Worm (Caenorhabditis elegans): Measurements from ENCODE around the gene sec-22.

Gene sec-22

DNA sequence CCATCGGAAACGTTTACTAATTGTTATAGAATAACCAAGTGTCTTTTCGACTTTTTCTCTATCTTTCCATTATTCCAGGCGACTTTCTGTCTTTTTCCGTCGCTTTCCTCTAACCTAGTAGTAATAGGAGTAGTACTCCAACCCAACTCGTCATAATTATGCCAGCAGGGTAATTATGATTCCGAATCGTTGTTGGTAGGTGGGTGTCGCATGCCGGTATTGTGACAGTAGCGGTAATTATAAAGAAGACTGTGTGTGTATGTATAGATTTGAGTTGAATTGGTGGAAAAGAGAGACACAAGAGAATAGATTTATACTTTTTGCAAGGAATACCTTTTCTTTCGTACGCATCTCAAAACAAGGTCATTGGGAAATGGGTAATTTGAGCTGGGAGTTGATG is 30.3 kb upstream of the sec-22 start:
- TF ChIP-seq pros-1 (tag; optimal IDR thresholded peaks at IDR 0.05) (peak; percentile 57), ceh-31 (tag; optimal IDR thresholded peaks at IDR 0.05) (peak; percentile 77), elt-2 (tag; optimal IDR thresholded peaks at IDR 0.05) (no peak), sox-2 (GFP tag; IDR thresholded peaks at IDR 0.05) (0 out of 2 replicates have a peak, but pooled peaks have one; percentile 19), ttx-3 (tag; optimal IDR thresholded peaks at IDR 0.05) (no peak)

DNA sequence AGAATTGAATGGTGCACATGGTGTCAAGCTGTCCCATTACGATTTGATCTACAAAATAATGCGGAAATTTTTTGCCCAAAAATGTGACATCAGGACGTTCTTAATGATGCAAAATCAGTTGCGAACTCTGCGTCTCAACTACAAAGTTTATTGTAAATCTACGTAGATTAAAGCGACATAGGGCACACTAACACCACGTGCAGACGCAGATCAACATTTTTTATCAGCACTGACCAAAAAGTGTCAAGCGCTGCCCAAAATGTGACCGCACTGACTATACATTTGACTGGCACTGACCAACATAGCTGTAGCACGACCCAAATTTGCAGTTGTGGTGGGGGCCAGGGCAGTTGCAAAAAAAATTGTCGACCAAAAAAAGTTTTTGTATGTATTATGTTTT is 25.8 kb upstream of the sec-22 start:
- no peak for TF ChIP-seq hlh-13 (GFP tag; optimal IDR thresholded peaks at IDR 0.05)
- no peak for TF ChIP-seq madf-2 (tag; optimal IDR thresholded peaks at IDR 0.05)
- TF ChIP-seq sox-2 (GFP tag; IDR thresholded peaks at IDR 0.05) = no peak
- no peak for TF ChIP-seq ceh-18 (tag; optimal IDR thresholded peaks at IDR 0.05)
- no peak for TF ChIP-seq elt-4 (tag; optimal IDR thresholded peaks at IDR 0.05)
- TF ChIP-seq ceh-22 (tag; optimal IDR thresholded peaks at IDR 0.05) = no peak
- no peak for TF ChIP-seq eyg-1 (tag; optimal IDR thresholded peaks at IDR 0.05)
- no peak for TF ChIP-seq unc-42 (tag; optimal IDR thresholded peaks at IDR 0.05)
- no peak for TF ChIP-seq ceh-34 (tag; optimal IDR thresholded peaks at IDR 0.05)
- TF ChIP-seq nhr-11 (tag; optimal IDR thresholded peaks at IDR 0.05) = no peak

DNA sequence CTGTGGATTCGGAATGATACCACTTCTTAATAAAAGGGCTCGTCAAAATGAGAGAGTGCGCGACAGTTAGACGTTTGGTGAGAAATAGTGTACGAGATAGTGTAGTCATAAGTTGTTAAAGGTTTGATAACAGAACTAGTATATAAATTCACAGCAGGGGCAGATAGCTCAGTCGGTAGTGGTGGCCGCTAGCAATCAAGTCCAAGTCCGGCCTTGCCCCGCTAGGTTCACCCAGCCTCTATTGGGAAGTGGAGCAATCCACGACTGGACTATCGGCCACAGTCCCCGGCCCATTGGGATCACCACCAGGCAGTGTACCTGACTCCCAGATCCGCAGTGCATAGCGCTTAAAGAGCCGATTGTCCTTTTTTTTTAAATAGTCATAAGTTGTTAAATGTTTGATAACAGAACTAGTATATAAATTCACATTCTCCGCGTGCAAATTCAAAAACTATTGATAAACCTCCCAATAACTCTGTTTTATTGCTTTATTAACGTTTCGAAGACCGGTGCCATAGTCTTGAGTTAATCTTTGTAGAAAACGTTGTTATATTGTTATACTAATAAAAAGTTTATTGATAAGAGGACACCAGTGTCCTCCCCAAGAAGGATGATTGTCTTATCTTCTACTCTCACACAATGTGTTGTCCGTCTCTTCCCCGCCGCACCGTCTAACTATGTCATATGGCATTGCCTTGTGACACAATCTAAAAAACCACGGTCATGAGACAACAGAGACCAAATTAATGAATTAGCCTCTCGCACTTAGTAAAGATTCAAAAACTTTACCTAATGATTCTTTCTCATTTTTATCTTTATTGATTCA is 24.5 kb upstream of the sec-22 start:
- TF ChIP-seq ceh-48 (tag; optimal IDR thresholded peaks at IDR 0.05) (no peak), hlh-30 (tag; optimal IDR thresholded peaks at IDR 0.05; ENCODE audit: insufficient read depth) (peak; percentile 61), npax-4 (tag; optimal IDR thresholded peaks at IDR 0.05) (no peak), nhr-11 (tag; optimal IDR thresholded peaks at IDR 0.05) (no peak), ama-1 (optimal IDR thresholded peaks at IDR 0.05) (no peak), mec-3 (tag; optimal IDR thresholded peaks at IDR 0.05; ENCODE audit: borderline replicate concordance) (no peak), hlh-6 (tag; optimal IDR thresholded peaks at IDR 0.05) (no peak), sdc-2 (tag; optimal IDR thresholded peaks at IDR 0.05) (no peak), ceh-45 (GFP tag; IDR thresholded peaks at IDR 0.05) (0 out of 2 replicates have a peak, but pooled peaks have one; percentile 21), elt-2 (tag; optimal IDR thresholded peaks at IDR 0.05) (peak; percentile 79)

DNA sequence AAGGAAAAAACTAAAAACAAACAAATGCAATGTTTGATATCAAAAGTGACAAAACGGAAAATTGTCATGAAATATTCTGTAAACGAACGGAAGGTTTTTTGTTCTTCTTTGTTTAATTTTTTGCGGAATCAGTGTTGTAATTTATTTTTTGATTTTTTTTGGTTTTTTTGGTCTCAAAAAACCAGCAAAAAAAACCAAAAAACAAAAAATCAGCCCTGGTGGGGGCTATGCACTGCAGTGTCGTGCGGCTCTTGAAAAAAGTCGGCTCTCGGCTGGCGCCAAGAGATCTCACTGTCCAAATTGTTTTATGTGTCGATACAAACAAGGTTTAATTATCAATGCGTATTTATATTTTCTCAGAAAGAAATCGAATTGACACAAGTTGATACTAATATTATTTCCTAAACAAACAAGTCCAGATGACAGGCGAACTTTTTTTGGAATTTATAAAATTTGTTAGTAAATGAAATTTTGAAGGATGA is 22.9 kb upstream of the sec-22 start:
- TF ChIP-seq pha-4 (tag; optimal IDR thresholded peaks at IDR 0.05) (no peak), C08G9.2 (tag; optimal IDR thresholded peaks at IDR 0.05) (no peak), mec-3 (tag; optimal IDR thresholded peaks at IDR 0.05; ENCODE audit: borderline replicate concordance) (no peak)

DNA sequence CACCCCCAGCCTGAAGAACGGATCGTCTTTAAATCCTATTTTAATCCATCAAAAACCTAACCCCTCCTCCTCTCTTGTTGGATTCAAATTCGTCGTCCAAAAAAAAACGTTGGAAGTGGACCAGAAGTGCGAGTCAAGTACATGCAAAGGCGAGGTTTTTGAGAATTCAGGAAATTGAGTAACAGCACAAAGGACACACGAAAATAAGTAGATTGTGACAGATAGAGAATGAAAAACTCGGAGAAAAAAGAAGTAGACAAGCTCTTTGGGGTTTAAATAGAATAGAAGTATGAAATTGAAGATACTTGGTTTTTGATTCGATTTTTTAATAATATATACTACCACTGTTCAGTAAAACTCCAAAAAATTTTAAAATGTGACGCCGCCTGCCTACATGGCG is 20.6 kb upstream of the sec-22 start:
- TF ChIP-seq elt-2 (tag; optimal IDR thresholded peaks at IDR 0.05) (no peak), F13H6.1 (tag; optimal IDR thresholded peaks at IDR 0.05) (no peak), nhr-11 (tag; optimal IDR thresholded peaks at IDR 0.05) (no peak), unc-42 (tag; optimal IDR thresholded peaks at IDR 0.05) (peak; percentile 70), K09A11.1 (tag; optimal IDR thresholded peaks at IDR 0.05; ENCODE audit: insufficient read depth) (no peak)

DNA sequence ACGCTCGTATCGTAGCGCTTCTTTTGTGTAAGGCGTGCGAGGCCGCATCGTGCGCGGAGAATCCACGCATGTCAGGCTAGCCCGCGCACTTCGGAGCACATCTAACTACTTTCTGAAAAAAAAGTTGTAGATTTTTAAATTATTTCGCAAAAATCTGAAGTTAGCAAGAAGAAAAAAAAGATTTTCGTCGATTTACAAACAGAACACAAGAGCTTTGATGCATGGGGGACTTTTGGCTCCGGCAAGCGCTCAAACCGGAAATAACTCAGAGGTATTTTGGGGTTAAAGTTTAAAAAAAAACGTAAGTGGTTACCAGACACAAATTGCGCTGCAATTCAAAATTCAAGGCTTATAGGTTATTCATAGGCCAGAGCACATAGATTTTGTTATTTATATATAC is 17.9 kb upstream of the sec-22 start, which contains the start of the genes F55A4.13 and nlf-1:
Gene F55A4.13 (minus strand): TSS at position 101 of the 400 bp plus-strand sequence.
Gene nlf-1 (minus strand): TSS at position 112 of the 400 bp plus-strand sequence.
- TF ChIP-seq lin-11 (tag; optimal IDR thresholded peaks at IDR 0.05) (no peak), sdc-2 (tag; optimal IDR thresholded peaks at IDR 0.05) (no peak), pqm-1 (tag; optimal IDR thresholded peaks at IDR 0.05) (no peak), elt-2 (tag; optimal IDR thresholded peaks at IDR 0.05) (no peak), dmd-4 (tag; optimal IDR thresholded peaks at IDR 0.05; ENCODE audit: borderline replicate concordance) (no peak), hlh-30 (tag; optimal IDR thresholded peaks at IDR 0.05; ENCODE audit: insufficient read depth) (no peak), pha-4 (tag; optimal IDR thresholded peaks at IDR 0.05) (no peak), ttx-3 (tag; optimal IDR thresholded peaks at IDR 0.05) (no peak), ceh-34 (tag; optimal IDR thresholded peaks at IDR 0.05) (no peak), fkh-6 (tag; optimal IDR thresholded peaks at IDR 0.05) (no peak), pax-1 (tag; optimal IDR thresholded peaks at IDR 0.05) (no peak), madf-2 (tag; optimal IDR thresholded peaks at IDR 0.05) (no peak), nfya-1 (tag; optimal IDR thresholded peaks at IDR 0.05) (no peak), pat-9 (tag; optimal IDR thresholded peaks at IDR 0.05) (no peak), ama-1 (optimal IDR thresholded peaks at IDR 0.05) (no peak), tbx-2 (tag; optimal IDR thresholded peaks at IDR 0.05) (no peak)
